Worm (Caenorhabditis elegans): ENCODE results near the gene mrpl-36.

Gene mrpl-36

DNA sequence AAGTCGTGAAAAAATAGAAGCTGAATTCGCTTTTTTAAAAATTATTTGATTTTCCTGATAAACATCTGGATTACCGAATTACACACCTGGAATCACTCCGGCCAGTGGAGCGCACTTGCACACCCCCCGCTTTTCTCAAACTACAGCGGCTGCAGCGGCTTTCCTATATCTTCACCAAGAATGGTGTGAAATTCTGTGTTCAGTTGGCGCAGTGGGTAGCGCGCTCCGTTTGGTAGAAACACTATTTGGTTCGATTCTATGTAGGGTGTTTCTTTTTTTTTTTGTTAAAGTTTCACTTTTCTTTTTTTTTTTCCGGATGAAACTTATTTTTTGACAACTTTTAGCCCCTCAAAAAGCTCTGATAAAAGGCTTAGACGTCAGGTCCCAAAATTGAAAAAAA lies 1.2 kb upstream of the mrpl-36 start:
- TF ChIP-seq isw-1 (GFP tag; IDR thresholded peaks at IDR 0.05) (0 out of 2 replicates have a peak, but pooled peaks have one; percentile 3), nhr-85 (tag) (peak; percentile 71)

- TF ChIP-seq unc-86 (tag; optimal IDR thresholded peaks at IDR 0.05) (no peak), C04F5.9 (tag; optimal IDR thresholded peaks at IDR 0.05) (no peak), C16A3.4 (tag; optimal IDR thresholded peaks at IDR 0.05) (no peak), egl-13 (tag; optimal IDR thresholded peaks at IDR 0.05) (no peak), mdl-1 (tag; optimal IDR thresholded peaks at IDR 0.05) (no peak), nhr-19 (GFP tag; conservative IDR thresholded peaks at IDR 0.05) (no peak), grh-1 (GFP tag; IDR thresholded peaks at IDR 0.05) (0 out of 2 replicates have a peak, but pooled peaks have one; percentile 10), pqm-1 (tag; optimal IDR thresholded peaks at IDR 0.05) (no peak), ceh-8 (GFP tag; optimal IDR thresholded peaks at IDR 0.05) (no peak), xbp-1 (tag; optimal IDR thresholded peaks at IDR 0.05) (no peak), lin-39 (tag; optimal IDR thresholded peaks at IDR 0.05) (no peak), aha-1 (tag; optimal IDR thresholded peaks at IDR 0.05) (no peak), ets-5 (GFP tag; IDR thresholded peaks at IDR 0.05) (no peak), unc-62 (GFP tag; optimal IDR thresholded peaks at IDR 0.05) (no peak), efl-3 (GFP tag; optimal IDR thresholded peaks at IDR 0.05) (no peak), unc-98 (GFP tag; IDR thresholded peaks at IDR 0.05) (no peak), nhr-11 (tag; optimal IDR thresholded peaks at IDR 0.05) (no peak), nhr-90 (tag; optimal IDR thresholded peaks at IDR 0.05; ENCODE audit: poor library complexity) (no peak), fkh-4 (tag; optimal IDR thresholded peaks at IDR 0.05; ENCODE audit: borderline replicate concordance) (no peak), nhr-237 (tag; optimal IDR thresholded peaks at IDR 0.05) (no peak), snu-23 (GFP tag; optimal IDR thresholded peaks at IDR 0.05) (no peak), ceh-90 (tag; optimal IDR thresholded peaks at IDR 0.05) (no peak), nhr-77 (tag; optimal IDR thresholded peaks at IDR 0.05) (no peak), lsy-2 (tag; optimal IDR thresholded peaks at IDR 0.05) (no peak), pax-3 (tag; optimal IDR thresholded peaks at IDR 0.05) (no peak), lin-35 (GFP tag; optimal IDR thresholded peaks at IDR 0.05) (peak in 1 of 2 experiments; percentile 26), elt-2 (tag; optimal IDR thresholded peaks at IDR 0.05) (no peak), dpl-1 (GFP tag; optimal IDR thresholded peaks at IDR 0.05) (peak; percentile 49 to 69 (median 56)), jun-1 (tag; optimal IDR thresholded peaks at IDR 0.05) (no peak), nhr-47 (tag; optimal IDR thresholded peaks at IDR 0.05) (no peak), lin-13 (GFP tag; optimal IDR thresholded peaks at IDR 0.05) (no peak), rnt-1 (tag; optimal IDR thresholded peaks at IDR 0.05) (peak; percentile 13), swsn-7 (tag; optimal IDR thresholded peaks at IDR 0.05) (no peak), efl-1 (optimal IDR thresholded peaks at IDR 0.05) (peak; percentile 72 to 89), efl-1 (GFP tag; optimal IDR thresholded peaks at IDR 0.05 in 1 of 2) (peak; percentile 64 to 95), aly-2 (tag; optimal IDR thresholded peaks at IDR 0.05) (no peak), fos-1 (tag; optimal IDR thresholded peaks at IDR 0.05) (no peak), lin-15B (tag; optimal IDR thresholded peaks at IDR 0.05) (no peak), pag-3 (tag; optimal IDR thresholded peaks at IDR 0.05; ENCODE audit: borderline replicate concordance, insufficient read depth) (no peak), nhr-76 (tag; optimal IDR thresholded peaks at IDR 0.05) (no peak), C34B4.2 (tag; optimal IDR thresholded peaks at IDR 0.05) (no peak), vab-15 (tag; optimal IDR thresholded peaks at IDR 0.05) (no peak), lir-3 (tag; optimal IDR thresholded peaks at IDR 0.05; ENCODE audit: poor library complexity) (no peak), ceh-63 (GFP tag; optimal IDR thresholded peaks at IDR 0.05) (no peak)
Observed at ce11 chrIII:9848603-9849002, 687 bp upstream of the mrpl-36 start.
